Fruit fly (Drosophila melanogaster): ENCODE results near the gene Mi-2.
A peak's percentile ranks its signal among the peaks of the same experiment; 100 is the strongest.

Mi-2 gene

dm6 chr3L:19870843-19871666, 39.0 kb downstream of the Mi-2 start, which contains the start of the genes Rab8 and Usp32 (continued):
- TF ChIP-seq pnt (GFP tag; optimal IDR thresholded peaks at IDR 0.05) (no peak), CG32772 (GFP tag; IDR thresholded peaks at IDR 0.05) (no peak), CG11093 (GFP tag; IDR thresholded peaks at IDR 0.05) (no peak), CG4424 (GFP tag; optimal IDR thresholded peaks at IDR 0.05) (peak; percentile 51), shn (GFP tag; optimal IDR thresholded peaks at IDR 0.05) (peak; percentile 55), zfh2 (GFP tag; optimal IDR thresholded peaks at IDR 0.05) (peak; percentile 76), mirr (GFP tag; optimal IDR thresholded peaks at IDR 0.05) (peak; percentile 49), pho (GFP tag; optimal IDR thresholded peaks at IDR 0.05) (peak; percentile 75), YL-1 (GFP tag; optimal IDR thresholded peaks at IDR 0.05) (peak; percentile 97), twi (tag; optimal IDR thresholded peaks at IDR 0.05) (peak; percentile 40), Scr (GFP tag; IDR thresholded peaks at IDR 0.05; ENCODE audit: partially characterized antibody) (peak; percentile 88), Atf-2 (GFP tag; optimal IDR thresholded peaks at IDR 0.05) (peak; percentile 27), Dfd (GFP tag; optimal IDR thresholded peaks at IDR 0.05) (no peak), Deaf1 (tag; optimal IDR thresholded peaks at IDR 0.05) (no peak), CG4328 (GFP tag; optimal IDR thresholded peaks at IDR 0.05) (peak; percentile 74), prd (optimal IDR thresholded peaks at IDR 0.05) (no peak), prd (GFP tag; IDR thresholded peaks at IDR 0.05) (0 out of 3 replicates have a peak, but pooled peaks have one; percentile 26), CG2120 (GFP tag; optimal IDR thresholded peaks at IDR 0.05) (peak; percentile 86), MTF-1 (GFP tag; optimal IDR thresholded peaks at IDR 0.05; ENCODE audit: borderline replicate concordance) (peak; percentile 44), Atf3 (GFP tag; optimal IDR thresholded peaks at IDR 0.05) (peak; percentile 25), CG5953 (GFP tag; IDR thresholded peaks at IDR 0.05) (no peak), gem (tag; optimal IDR thresholded peaks at IDR 0.05) (no peak), slp2 (GFP tag; optimal IDR thresholded peaks at IDR 0.05) (peak; percentile 21), amos (GFP tag; IDR thresholded peaks at IDR 0.05; ENCODE audit: partially characterized antibody) (peak; percentile 92), CG17912 (GFP tag; optimal IDR thresholded peaks at IDR 0.05) (peak; percentile 70), nerfin-2 (GFP tag; IDR thresholded peaks at IDR 0.05; ENCODE audit: partially characterized antibody) (peak; percentile 57), CG15011 (GFP tag; optimal IDR thresholded peaks at IDR 0.05) (peak; percentile 44), bbx (GFP tag; IDR thresholded peaks at IDR 0.05; ENCODE audit: partially characterized antibody) (peak; percentile 90), CHES-1-like (GFP tag; optimal IDR thresholded peaks at IDR 0.05) (peak; percentile 86), MBD-R2 (GFP tag; IDR thresholded peaks at IDR 0.05) (peak; percentile 97), Meics (GFP tag; optimal IDR thresholded peaks at IDR 0.05) (peak; percentile 61), fru (optimal IDR thresholded peaks at IDR 0.05) (no peak), zen2 (GFP tag; IDR thresholded peaks at IDR 0.05; ENCODE audit: partially characterized antibody) (peak; percentile 70; the same call in 1 of the 3 replicates), sob (GFP tag; IDR thresholded peaks at IDR 0.05) (peak; percentile 87), hb (GFP tag; IDR thresholded peaks at IDR 0.05; ENCODE audit: partially characterized antibody) (peak; percentile 81), so (GFP tag; IDR thresholded peaks at IDR 0.05) (no peak), emc (GFP tag; optimal IDR thresholded peaks at IDR 0.05) (peak; percentile 25), CG6689 (GFP tag; IDR thresholded peaks at IDR 0.05) (0 out of 2 replicates have a peak, but pooled peaks have one; percentile 6), Six4 (GFP tag; optimal IDR thresholded peaks at IDR 0.05) (peak; percentile 34), CG32767 (GFP tag; IDR thresholded peaks at IDR 0.05) (no peak), CG12299 (tag; optimal IDR thresholded peaks at IDR 0.05) (peak; percentile 37), ash1 (GFP tag; optimal IDR thresholded peaks at IDR 0.05) (peak; percentile 79), CG42726 (GFP tag; IDR thresholded peaks at IDR 0.05; ENCODE audit: partially characterized antibody) (peak; percentile 93), Dip3 (GFP tag; optimal IDR thresholded peaks at IDR 0.05) (peak; percentile 68), CG7745 (tag; optimal IDR thresholded peaks at IDR 0.05) (peak; percentile 79), CG12391 (tag; optimal IDR thresholded peaks at IDR 0.05) (peak; percentile 54), CG7271 (tag; optimal IDR thresholded peaks at IDR 0.05) (peak; percentile 22), nmo (GFP tag; optimal IDR thresholded peaks at IDR 0.05) (peak; percentile 61), CG3163 (GFP tag; optimal IDR thresholded peaks at IDR 0.05) (peak; percentile 57)

Measured in whole organism, embryonic.